Worm (Caenorhabditis elegans): ENCODE data around the gene C10E2.2.

The C10E2.2 gene

DNA sequence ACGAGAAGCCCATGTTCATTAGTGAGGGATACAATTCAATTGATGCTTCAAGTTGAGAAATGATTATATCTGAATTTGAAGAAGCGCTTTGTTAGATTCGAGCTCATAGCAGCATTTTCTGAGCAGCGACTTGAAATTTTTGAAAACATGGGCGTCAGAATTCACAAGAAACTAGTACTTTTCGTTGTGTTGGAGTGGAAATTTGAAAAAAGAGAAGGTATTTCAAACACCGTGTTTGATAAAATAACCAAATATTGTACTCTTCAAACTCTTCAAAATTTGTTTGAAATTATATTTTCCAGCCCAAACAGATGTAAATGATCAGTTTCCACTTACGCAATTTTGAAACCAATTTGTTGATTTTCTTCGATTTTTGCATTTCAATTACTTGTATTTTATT lies at the start of gene C10E2.2:
C10E2.2 (plus strand) TSS at position 301 of the 400 bp plus-strand sequence.
- TF ChIP-seq ceh-45 (GFP tag; IDR thresholded peaks at IDR 0.05): no peak

DNA sequence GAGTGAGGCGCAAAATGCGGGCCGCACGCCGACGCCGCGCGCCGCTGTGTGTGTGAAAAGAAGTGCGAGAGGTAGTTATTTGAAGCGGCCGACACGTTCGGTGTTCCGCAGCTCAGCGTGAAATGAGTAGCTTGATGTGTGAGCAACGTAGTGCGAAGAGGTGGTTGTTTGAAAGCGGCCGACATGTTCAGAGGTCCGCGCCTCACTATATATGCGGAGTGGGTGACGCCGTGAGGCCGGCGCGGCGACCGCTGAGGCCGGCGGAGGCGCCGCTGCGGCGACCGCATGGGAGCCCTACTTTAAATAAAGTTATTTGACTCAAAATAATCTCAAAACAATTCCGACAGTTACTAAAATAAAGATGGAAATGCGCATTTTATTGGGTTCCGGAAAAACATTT lies 48.2 kb upstream of the C10E2.2 start:
- no peak for TF ChIP-seq ahr-1 (tag; optimal IDR thresholded peaks at IDR 0.05)
- TF ChIP-seq nhr-11 (tag; optimal IDR thresholded peaks at IDR 0.05): no peak
- no peak for TF ChIP-seq hlh-6 (tag; optimal IDR thresholded peaks at IDR 0.05)
- no peak for TF ChIP-seq ceh-9 (tag; optimal IDR thresholded peaks at IDR 0.05)
- no peak for TF ChIP-seq hlh-13 (GFP tag; optimal IDR thresholded peaks at IDR 0.05)
- no peak for TF ChIP-seq hlh-30 (tag; optimal IDR thresholded peaks at IDR 0.05; ENCODE audit: insufficient read depth)
- no peak for TF ChIP-seq ceh-34 (tag; optimal IDR thresholded peaks at IDR 0.05)
- no peak for TF ChIP-seq C38D4.7 (GFP tag; optimal IDR thresholded peaks at IDR 0.05)
- TF ChIP-seq ztf-16 (tag; optimal IDR thresholded peaks at IDR 0.05): no peak
- no peak for TF ChIP-seq ceh-19 (GFP tag; optimal IDR thresholded peaks at IDR 0.05)
- no peak for TF ChIP-seq tbx-7 (tag; optimal IDR thresholded peaks at IDR 0.05)
- TF ChIP-seq ceh-30 (tag; optimal IDR thresholded peaks at IDR 0.05): no peak
- no peak for TF ChIP-seq tbx-2 (tag; optimal IDR thresholded peaks at IDR 0.05)
- no peak for TF ChIP-seq C08G9.2 (tag; optimal IDR thresholded peaks at IDR 0.05)
- no peak for TF ChIP-seq ceh-22 (tag; optimal IDR thresholded peaks at IDR 0.05)

DNA sequence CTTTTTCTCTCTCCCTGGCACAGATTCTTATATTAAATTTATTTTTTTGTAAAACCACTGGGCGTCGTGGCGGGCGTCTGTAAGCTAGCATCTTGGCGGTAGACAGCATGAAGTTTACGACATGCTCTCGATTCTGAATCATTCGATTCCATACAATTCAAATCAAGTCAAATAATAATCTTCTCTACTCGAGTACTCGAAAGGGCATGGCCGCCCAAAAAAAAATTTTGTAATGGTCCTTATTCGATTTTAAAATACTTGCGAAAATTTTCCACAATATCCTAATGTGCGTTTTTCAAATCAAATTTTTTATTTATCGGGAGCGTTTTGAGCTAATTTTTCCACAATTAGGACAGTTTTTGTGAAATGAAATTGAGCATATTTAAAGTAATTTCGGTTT lies 47.0 kb upstream of the C10E2.2 start:
- TF ChIP-seq ceh-45 (GFP tag; IDR thresholded peaks at IDR 0.05) (no peak), ceh-2 (tag; optimal IDR thresholded peaks at IDR 0.05) (no peak), dve-1 (tag; optimal IDR thresholded peaks at IDR 0.05) (no peak), pax-1 (tag; optimal IDR thresholded peaks at IDR 0.05) (no peak), unc-42 (tag; optimal IDR thresholded peaks at IDR 0.05) (no peak), sdc-2 (tag; optimal IDR thresholded peaks at IDR 0.05) (no peak), hlh-6 (tag; optimal IDR thresholded peaks at IDR 0.05) (no peak), ceh-18 (tag; optimal IDR thresholded peaks at IDR 0.05) (no peak), fax-1 (tag; optimal IDR thresholded peaks at IDR 0.05) (no peak), F13H6.1 (tag; optimal IDR thresholded peaks at IDR 0.05) (no peak), ceh-30 (tag; optimal IDR thresholded peaks at IDR 0.05) (no peak), che-1 (tag; optimal IDR thresholded peaks at IDR 0.05) (no peak), ceh-6 (GFP tag; optimal IDR thresholded peaks at IDR 0.05) (no peak)

DNA sequence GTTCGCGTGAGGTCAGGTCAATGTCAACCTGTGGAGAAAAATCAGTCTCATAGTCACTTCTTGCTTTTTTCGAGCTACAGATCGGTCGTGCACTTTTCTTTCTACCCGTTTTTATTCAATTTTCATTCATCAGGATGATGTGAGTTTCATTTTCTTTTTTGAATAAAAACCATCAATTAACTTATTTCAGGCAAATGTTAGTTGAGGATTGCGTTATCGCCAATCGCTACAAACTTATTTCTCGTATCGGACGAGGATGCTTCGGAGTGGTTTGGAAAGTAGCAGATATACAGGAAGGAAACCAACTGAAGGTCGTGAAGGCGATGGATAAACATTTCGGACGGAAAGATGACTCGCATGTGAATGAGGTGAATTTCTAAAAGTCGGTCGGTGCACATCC lies 42.8 kb upstream of the C10E2.2 start, which contains the start of gene F22H10.1:
F22H10.1 (plus strand) TSS at position 211 of the 400 bp plus-strand sequence.
- TF ChIP-seq unc-42 (tag; optimal IDR thresholded peaks at IDR 0.05): no peak
- no peak for TF ChIP-seq elt-4 (tag; optimal IDR thresholded peaks at IDR 0.05)
- no peak for TF ChIP-seq elt-2 (tag; optimal IDR thresholded peaks at IDR 0.05)
- TF ChIP-seq mec-3 (tag; optimal IDR thresholded peaks at IDR 0.05; ENCODE audit: borderline replicate concordance): no peak

DNA sequence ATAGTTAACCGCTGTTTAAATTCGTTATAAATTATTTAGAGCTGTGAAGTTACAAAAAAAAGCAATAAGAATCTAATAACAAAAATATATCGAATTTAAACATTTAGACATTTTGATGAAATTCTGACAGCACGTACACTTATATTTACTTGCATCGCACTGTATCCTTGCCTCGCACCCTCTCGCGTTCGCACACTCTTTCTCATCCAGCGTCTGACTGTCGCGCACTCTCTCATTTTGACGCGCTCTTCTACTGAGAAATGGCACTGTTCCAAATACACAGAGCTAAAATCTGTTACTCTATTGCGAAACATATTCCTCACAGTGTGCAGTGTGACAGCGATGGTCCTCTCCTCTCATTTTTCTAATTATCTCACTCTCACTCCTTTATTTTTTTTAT lies 41.0 kb upstream of the C10E2.2 start:
- peak; percentile 87 for TF ChIP-seq unc-55 (GFP tag; optimal IDR thresholded peaks at IDR 0.05)
- no peak for TF ChIP-seq tbx-7 (tag; optimal IDR thresholded peaks at IDR 0.05)

DNA sequence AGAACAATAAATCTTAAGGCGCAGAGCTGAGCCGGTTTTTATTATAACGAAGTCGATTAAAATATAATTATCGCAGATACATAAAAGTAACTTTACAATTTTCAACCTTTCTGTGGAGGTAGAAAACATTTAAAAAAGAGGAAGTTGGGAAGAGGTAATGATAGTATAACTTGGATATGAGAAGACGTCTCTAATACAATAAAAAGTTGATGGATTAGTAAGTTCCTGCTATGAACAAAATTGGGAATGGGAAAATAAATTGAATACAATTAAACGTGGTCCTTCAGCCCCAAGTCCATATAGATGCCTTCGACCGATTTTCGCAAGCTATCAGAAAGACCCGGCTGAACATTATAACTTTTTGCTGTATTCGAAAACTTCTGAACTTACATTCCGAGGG lies 39.4 kb upstream of the C10E2.2 start:
- TF ChIP-seq Y22D7AL.16 (tag; optimal IDR thresholded peaks at IDR 0.05) (no peak), unc-3 (GFP tag; conservative IDR thresholded peaks at IDR 0.05) (no peak), unc-3 (tag; optimal IDR thresholded peaks at IDR 0.05) (no peak)
